Fruit fly (Drosophila melanogaster): ENCODE measurements around the gene Nepl19.

DNA sequence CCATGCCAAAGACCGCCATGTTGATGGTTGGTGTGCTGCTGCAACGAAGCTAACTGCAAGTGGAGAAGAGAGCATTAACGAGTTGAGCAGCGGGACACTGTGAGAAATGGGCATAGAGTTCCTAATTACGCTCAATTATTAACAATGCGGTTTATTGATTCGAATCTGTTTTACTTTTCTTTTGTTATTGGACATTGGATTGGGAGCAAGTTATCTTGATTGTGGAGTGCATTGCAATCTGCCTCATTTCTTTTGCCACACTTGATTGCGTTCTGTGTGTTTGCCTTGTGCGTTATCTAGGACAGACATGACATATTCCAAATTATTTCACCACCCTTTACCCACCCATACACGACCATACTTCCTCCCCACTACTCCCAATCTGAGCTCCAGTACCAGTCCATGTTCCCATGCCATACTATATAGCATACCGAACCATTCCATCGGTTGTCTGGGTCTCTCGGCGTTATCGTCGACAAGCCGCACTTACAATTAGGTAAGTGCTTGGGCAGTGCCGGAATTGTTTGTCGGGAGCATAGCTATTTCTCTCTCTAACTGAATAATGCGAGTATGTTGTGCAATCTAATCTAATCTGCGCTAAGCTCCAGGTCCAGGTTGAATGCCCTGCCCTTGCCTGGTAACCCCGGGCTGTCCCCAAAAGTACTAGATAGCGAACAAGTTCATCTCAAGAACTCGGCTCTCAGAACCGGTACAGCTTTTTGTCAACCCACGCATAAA lies 22.5 kb downstream of the Nepl19 start:
- TF ChIP-seq CG8478 (optimal IDR thresholded peaks at IDR 0.05) (no peak), CTCF (optimal IDR thresholded peaks at IDR 0.05) (no peak)

Data from S2 (cell line).